Fruit fly (Drosophila melanogaster): ENCODE results near the gene MED30.

MED30 gene

DNA sequence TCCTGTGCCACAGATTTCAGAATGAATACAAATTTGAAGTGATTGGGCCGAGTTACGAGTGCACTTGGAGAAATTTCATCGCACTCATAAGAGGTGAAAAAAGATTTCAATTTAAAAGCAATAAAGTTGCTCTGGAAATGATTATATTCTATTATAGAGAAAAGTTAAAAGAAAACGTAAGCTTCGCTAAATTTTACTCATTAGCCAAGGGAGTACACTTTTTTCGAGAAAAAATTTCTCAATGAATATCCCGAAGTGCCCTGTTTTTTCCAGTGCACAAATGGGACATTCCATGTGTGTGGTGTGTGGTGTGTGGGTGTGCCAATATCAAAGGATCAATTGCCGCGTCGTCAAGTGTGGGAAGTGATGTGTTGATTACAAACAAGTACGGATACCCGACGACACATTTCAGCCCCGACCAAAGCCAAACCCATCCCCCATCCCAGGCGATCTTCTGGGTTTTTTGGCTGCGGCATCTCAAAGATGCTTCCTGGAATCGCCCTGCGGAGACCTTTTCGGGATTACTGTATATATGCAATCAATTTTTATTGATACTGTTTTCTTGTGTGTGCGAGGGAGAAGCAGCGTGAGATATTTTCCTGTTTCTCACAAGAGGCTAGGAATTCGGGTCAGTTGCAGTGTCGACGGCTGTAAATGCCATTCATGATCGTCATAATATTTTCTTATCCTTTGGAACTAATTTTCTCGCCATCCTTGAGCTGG is 40.1 kb downstream of the MED30 start (continued):
- TF ChIP-seq Taf1 (GFP tag; IDR thresholded peaks at IDR 0.05) = no peak
- TF ChIP-seq CG16815 (GFP tag; optimal IDR thresholded peaks at IDR 0.05) = peak; percentile 55
- TF ChIP-seq GATAe (GFP tag; conservative IDR thresholded peaks at IDR 0.05) = no peak
- TF ChIP-seq NK7.1 (GFP tag; optimal IDR thresholded peaks at IDR 0.05) = no peak
- no peak for TF ChIP-seq klu (GFP tag; IDR thresholded peaks at IDR 0.05)
- no peak for TF ChIP-seq CG9215 (GFP tag; IDR thresholded peaks at IDR 0.05)
- no peak for TF ChIP-seq HHEX (GFP tag; optimal IDR thresholded peaks at IDR 0.05)
- TF ChIP-seq CG17568 (GFP tag; optimal IDR thresholded peaks at IDR 0.05) = peak; percentile 11
- peak; percentile 16 for TF ChIP-seq stwl (tag; optimal IDR thresholded peaks at IDR 0.05)
- TF ChIP-seq CG10267 (tag; optimal IDR thresholded peaks at IDR 0.05) = peak; percentile 65
- TF ChIP-seq mld (GFP tag; IDR thresholded peaks at IDR 0.05; ENCODE audit: partially characterized antibody) = no peak
- TF ChIP-seq Xbp1 (GFP tag; optimal IDR thresholded peaks at IDR 0.05) = peak; percentile 53
- peak; percentile 9 for TF ChIP-seq kni (GFP tag; optimal IDR thresholded peaks at IDR 0.05)
- TF ChIP-seq CG18476 (GFP tag; optimal IDR thresholded peaks at IDR 0.05) = no peak
- TF ChIP-seq hb (GFP tag; IDR thresholded peaks at IDR 0.05; ENCODE audit: partially characterized antibody) = no peak
- TF ChIP-seq CG15601 (tag; optimal IDR thresholded peaks at IDR 0.05) = peak; percentile 9
- no peak for TF ChIP-seq ranshi (GFP tag; IDR thresholded peaks at IDR 0.05)
- no peak for TF ChIP-seq dimm (GFP tag; IDR thresholded peaks at IDR 0.05)
- TF ChIP-seq CG5245 (GFP tag; optimal IDR thresholded peaks at IDR 0.05) = peak; percentile 38
- TF ChIP-seq ab (GFP tag; optimal IDR thresholded peaks at IDR 0.05) = no peak
- peak; percentile 81 for TF ChIP-seq gem (tag; optimal IDR thresholded peaks at IDR 0.05)
- peak; percentile 53 for TF ChIP-seq CG4820 (GFP tag; optimal IDR thresholded peaks at IDR 0.05)
- TF ChIP-seq pum (GFP tag; optimal IDR thresholded peaks at IDR 0.05) = peak; percentile 39
- peak; percentile 49; the same call in 2 of the 3 replicates for TF ChIP-seq CG34422 (GFP tag; IDR thresholded peaks at IDR 0.05)
- TF ChIP-seq CG8089 (GFP tag; optimal IDR thresholded peaks at IDR 0.05) = peak; percentile 19
- TF ChIP-seq CG42726 (GFP tag; IDR thresholded peaks at IDR 0.05; ENCODE audit: partially characterized antibody) = no peak
- no peak for TF ChIP-seq CG7963 (GFP tag; IDR thresholded peaks at IDR 0.05; ENCODE audit: partially characterized antibody)
- no peak for TF ChIP-seq CG15011 (GFP tag; optimal IDR thresholded peaks at IDR 0.05)
- no peak for TF ChIP-seq CG5953 (GFP tag; IDR thresholded peaks at IDR 0.05)
- TF ChIP-seq knrl (GFP tag; IDR thresholded peaks at IDR 0.05; ENCODE audit: partially characterized antibody) = no peak
- TF ChIP-seq gfzf (GFP tag; optimal IDR thresholded peaks at IDR 0.05) = no peak
- TF ChIP-seq cwo (GFP tag; optimal IDR thresholded peaks at IDR 0.05) = no peak
- no peak for TF ChIP-seq CTCF (GFP tag; optimal IDR thresholded peaks at IDR 0.05)
- no peak for TF ChIP-seq HLH4C (GFP tag; IDR thresholded peaks at IDR 0.05; ENCODE audit: partially characterized antibody)
- no peak for TF ChIP-seq CG32532 (GFP tag; IDR thresholded peaks at IDR 0.05)
- TF ChIP-seq bowl (GFP tag; IDR thresholded peaks at IDR 0.05) = no peak
- no peak for TF ChIP-seq CG14965 (GFP tag; optimal IDR thresholded peaks at IDR 0.05; ENCODE audit: borderline replicate concordance)
- TF ChIP-seq Sin3A (optimal IDR thresholded peaks at IDR 0.05) = no peak
- TF ChIP-seq Oaz (GFP tag; IDR thresholded peaks at IDR 0.05) = no peak
- peak; percentile 39 for TF ChIP-seq CG16863 (GFP tag; optimal IDR thresholded peaks at IDR 0.05)
- TF ChIP-seq CG1832 (GFP tag; optimal IDR thresholded peaks at IDR 0.05) = no peak
- TF ChIP-seq bab2 (GFP tag; optimal IDR thresholded peaks at IDR 0.05) = peak; percentile 45
- TF ChIP-seq shn (GFP tag; optimal IDR thresholded peaks at IDR 0.05) = no peak
- no peak for TF ChIP-seq CG14441 (GFP tag; IDR thresholded peaks at IDR 0.05)
- TF ChIP-seq CG6683 (GFP tag; optimal IDR thresholded peaks at IDR 0.05) = no peak
- 0 out of 2 replicates have a peak, but pooled peaks have one; percentile 27 for TF ChIP-seq CG1024 (GFP tag; IDR thresholded peaks at IDR 0.05)
- peak; percentile 63 for TF ChIP-seq CG1602 (GFP tag; optimal IDR thresholded peaks at IDR 0.05)
- TF ChIP-seq BEAF-32 (GFP tag; optimal IDR thresholded peaks at IDR 0.05) = no peak
- TF ChIP-seq CG14667 (GFP tag; IDR thresholded peaks at IDR 0.05) = no peak
- peak; percentile 15 for TF ChIP-seq Vsx1 (GFP tag; optimal IDR thresholded peaks at IDR 0.05)

Measured in whole organism, embryonic.